Fruit fly (Drosophila melanogaster) whole organism, embryonic: ENCODE results near the gene Scr.
A peak's percentile ranks its signal among the peaks of the same experiment; 100 is the strongest.

Experiments used
- CG12299 ChIP-seq: fragments of 200-800 bp; sonication (Bioruptor generic); optimal IDR thresholded peaks from 2 replicates; lab custom pipeline; 2018; ENCODE audit warnings: missing biosample characterization, mild to moderate bottlenecking, missing genetic modification characterization
- CG12659 ChIP-seq: fragments of 200-800 bp; sonication (Bioruptor generic); optimal IDR thresholded peaks from 3 replicates; lab custom pipeline; 2017; ENCODE audit warnings: mild to moderate bottlenecking, missing biosample characterization, missing genetic modification reagents, missing genetic modification characterization
- CG12769 ChIP-seq: fragments of 200-800 bp; sonication (Bioruptor generic); optimal IDR thresholded peaks from 2 replicates; lab custom pipeline; 2019; ENCODE audit warnings: missing biosample characterization, mild to moderate bottlenecking, missing genetic modification characterization, moderate library complexity
- CG15601 ChIP-seq: fragments of 200-800 bp; sonication (Bioruptor generic); optimal IDR thresholded peaks from 3 replicates; lab custom pipeline; 2019; ENCODE audit warnings: missing biosample characterization, mild to moderate bottlenecking, missing genetic modification characterization, moderate library complexity
- CG1602 ChIP-seq: fragments of 200-800 bp; sonication (Bioruptor generic); optimal IDR thresholded peaks from 3 replicates; lab custom pipeline; 2016; ENCODE audit warnings: missing biosample characterization, missing genetic modification characterization
- CG18011 ChIP-seq: fragments of 200-800 bp; sonication (Bioruptor generic); optimal IDR thresholded peaks from 2 replicates; lab custom pipeline; 2017; ENCODE audit warnings: missing biosample characterization, missing genetic modification characterization, mild to moderate bottlenecking, moderate library complexity, missing genotype
- CG2116 ChIP-seq: fragments of 200-800 bp; sonication (Bioruptor generic); optimal IDR thresholded peaks from 3 replicates; lab custom pipeline; 2018; ENCODE audit warnings: missing biosample characterization, mild to moderate bottlenecking, missing genetic modification characterization
- CG2129 ChIP-seq: fragments of 200-800 bp; sonication (Bioruptor generic); IDR thresholded peaks from 2 replicates; pipeline ENCODE4 v1.3.6; 2022; ENCODE audit warnings: missing biosample characterization, missing genetic modification characterization; ENCODE audit not compliant: partially characterized antibody
- CG2199 ChIP-seq: fragments of 200-800 bp; sonication (Bioruptor generic); IDR thresholded peaks from 3 replicates; pipeline ENCODE4 v1.3.6; 2022; ENCODE audit warnings: missing biosample characterization, missing genetic modification characterization
- CG2712 ChIP-seq: fragments of 200-800 bp; optimal IDR thresholded peaks from 3 replicates; lab custom pipeline; 2019; ENCODE audit warnings: missing biosample characterization, mild to moderate bottlenecking, missing genetic modification characterization, moderate library complexity
- CG3065 ChIP-seq: fragments of 200-800 bp; sonication (Bioruptor generic); optimal IDR thresholded peaks from 2 replicates; lab custom pipeline; 2016; ENCODE audit warnings: missing biosample characterization, missing genetic modification characterization
- CG31365 ChIP-seq: fragments of 200-800 bp; sonication (Bioruptor generic); optimal IDR thresholded peaks from 2 replicates; lab custom pipeline; 2018; ENCODE audit warnings: missing biosample characterization, mild to moderate bottlenecking, missing genetic modification characterization
- CG4854 ChIP-seq: fragments of 200-800 bp; sonication (Bioruptor generic); optimal IDR thresholded peaks from 2 replicates; lab custom pipeline; 2016; ENCODE audit warnings: missing biosample characterization, missing genetic modification characterization, inconsistent platforms
- CG5180 ChIP-seq: fragments of 200-800 bp; sonication (Bioruptor generic); optimal IDR thresholded peaks from 3 replicates; lab custom pipeline; 2017; ENCODE audit warnings: missing biosample characterization, missing genetic modification characterization, mild to moderate bottlenecking, moderate library complexity, missing genetic modification reagents
- CG6689 ChIP-seq: fragments of 200-800 bp; sonication (Bioruptor generic); IDR thresholded peaks from 2 replicates; pipeline ENCODE4 v1.3.6; 2022; ENCODE audit warnings: missing biosample characterization, missing genetic modification characterization
- CG6854 ChIP-seq: fragments of 200-800 bp; sonication (Bioruptor generic); optimal IDR thresholded peaks from 3 replicates; lab custom pipeline; 2017; ENCODE audit warnings: missing biosample characterization, mild to moderate bottlenecking, missing genetic modification characterization
- CG8290 ChIP-seq, 3 experiments: fragments of 200-800 bp; sonication (Bioruptor generic); optimal IDR thresholded peaks; 2 replicates each; lab custom pipeline; 2016 to 2019; ENCODE audit warnings: missing biosample characterization in 3 of 3, missing genetic modification characterization in 3 of 3, mild to moderate bottlenecking in 2 of 3, moderate library complexity in 1 of 3
- CG9932 ChIP-seq: fragments of 200-800 bp; sonication (Bioruptor generic); IDR thresholded peaks from 2 replicates; pipeline ENCODE4 v1.3.6; 2022; ENCODE audit warnings: missing biosample characterization, missing genetic modification characterization
- CTCF ChIP-seq: fragments of 200-800 bp; sonication (Bioruptor generic); optimal IDR thresholded peaks from 2 replicates; lab custom pipeline; 2017; ENCODE audit warnings: missing biosample characterization, mild to moderate bottlenecking, missing genetic modification characterization, moderate library complexity
- CoRest ChIP-seq: fragments of 200-800 bp; sonication (Bioruptor generic); optimal IDR thresholded peaks from 3 replicates; lab custom pipeline; 2018; ENCODE audit warnings: missing biosample characterization, mild to moderate bottlenecking, missing genetic modification characterization, moderate library complexity
- Dfd ChIP-seq, 2 experiments: fragments of >200 bp; optimal IDR thresholded peaks; 2 replicates each; lab custom pipeline; 2017; ENCODE audit warnings: missing biosample characterization in 2 of 2, missing genetic modification characterization in 2 of 2
- Ets65A ChIP-seq: fragments of 200-800 bp; sonication (Bioruptor generic); peaks from one replicate; lab custom pipeline; 2016; ENCODE audit warnings: missing biosample characterization, missing genetic modification characterization
- Gug ChIP-seq: fragments of 200-800 bp; sonication (Bioruptor generic); IDR thresholded peaks from 4 replicates; pipeline ENCODE4 v1.3.6; 2022; ENCODE audit warnings: missing biosample characterization, missing genetic modification characterization
- Hey ChIP-seq: fragments of 200-800 bp; sonication (Bioruptor generic); optimal IDR thresholded peaks from 3 replicates; lab custom pipeline; 2018; ENCODE audit warnings: missing biosample characterization, mild to moderate bottlenecking, missing genetic modification characterization
- HmgD ChIP-seq: fragments of 200-800 bp; sonication (Bioruptor generic); optimal IDR thresholded peaks from 3 replicates; lab custom pipeline; 2016; ENCODE audit warnings: missing biosample characterization, missing genetic modification characterization
- Jarid2 ChIP-seq: fragments of 200-800 bp; sonication (Bioruptor generic); optimal IDR thresholded peaks from 3 replicates; lab custom pipeline; 2017; ENCODE audit warnings: mild to moderate bottlenecking, missing biosample characterization, missing genetic modification reagents, missing genetic modification characterization
- Meics ChIP-seq: fragments of 200-800 bp; sonication (Bioruptor generic); optimal IDR thresholded peaks from 2 replicates; lab custom pipeline; 2017; ENCODE audit warnings: missing biosample characterization, mild to moderate bottlenecking, missing genetic modification characterization
- Myb ChIP-seq: fragments of 200-800 bp; sonication (Bioruptor generic); optimal IDR thresholded peaks from 2 replicates; lab custom pipeline; 2016; ENCODE audit warnings: missing biosample characterization, missing genetic modification characterization
- Neu2 ChIP-seq: fragments of 200-800 bp; sonication (Bioruptor generic); optimal IDR thresholded peaks from 3 replicates; lab custom pipeline; 2016; ENCODE audit warnings: missing biosample characterization, missing genetic modification characterization, borderline replicate concordance
- NfI ChIP-seq: fragments of 200-800 bp; sonication (Bioruptor generic); optimal IDR thresholded peaks from 3 replicates; lab custom pipeline; 2018; ENCODE audit warnings: missing biosample characterization, mild to moderate bottlenecking, missing genetic modification characterization, moderate library complexity
- ap ChIP-seq: fragments of 200-800 bp; sonication (Bioruptor generic); IDR thresholded peaks from 2 replicates; pipeline ENCODE4 v1.3.6; 2022; ENCODE audit warnings: missing biosample characterization, missing genetic modification characterization
- ara ChIP-seq: fragments of 200-800 bp; sonication (Bioruptor generic); IDR thresholded peaks from 2 replicates; pipeline ENCODE4 v1.3.6; 2022; ENCODE audit warnings: missing biosample characterization, missing genetic modification characterization
- ato ChIP-seq: fragments of 200-800 bp; sonication (Bioruptor generic); IDR thresholded peaks from 2 replicates; pipeline ENCODE4 v1.3.6; 2022; ENCODE audit warnings: missing biosample characterization, missing genetic modification characterization; ENCODE audit not compliant: partially characterized antibody
- cad ChIP-seq: fragments of >200 bp; optimal IDR thresholded peaks from 2 replicates; lab custom pipeline; 2017; ENCODE audit warnings: missing biosample characterization, missing genetic modification characterization
- chif ChIP-seq, 2 experiments: fragments of 200-800 bp; sonication (Bioruptor generic); optimal IDR thresholded peaks; 3 replicates each; lab custom pipeline; 2016; ENCODE audit warnings: missing biosample characterization in 2 of 2, missing genetic modification characterization in 2 of 2
- chn ChIP-seq: fragments of 200-800 bp; sonication (Bioruptor generic); optimal IDR thresholded peaks from 2 replicates; lab custom pipeline; 2016; ENCODE audit warnings: missing biosample characterization, missing genetic modification characterization
- da ChIP-seq: fragments of 200-800 bp; sonication (Bioruptor generic); optimal IDR thresholded peaks from 2 replicates; lab custom pipeline; 2016; ENCODE audit warnings: missing biosample characterization, missing genetic modification characterization
- dpn ChIP-seq, 2 experiments: fragments of 200-800 bp; sonication (Bioruptor generic); optimal IDR thresholded peaks; 3 replicates each; lab custom pipeline; 2016; ENCODE audit warnings: missing biosample characterization in 2 of 2, missing genetic modification characterization in 2 of 2
- ems ChIP-seq: fragments of 200-800 bp; sonication (Bioruptor generic); optimal IDR thresholded peaks from 3 replicates; lab custom pipeline; 2016; ENCODE audit warnings: missing biosample characterization, missing genetic modification characterization
- en ChIP-seq: fragments of 200-800 bp; sonication (Bioruptor generic); optimal IDR thresholded peaks from 2 replicates; lab custom pipeline; 2016; ENCODE audit warnings: missing biosample characterization, missing genetic modification characterization
- hth ChIP-seq: fragments of >200 bp; optimal IDR thresholded peaks from 2 replicates; lab custom pipeline; 2017; ENCODE audit warnings: inconsistent platforms
- jing ChIP-seq: fragments of 200-800 bp; sonication (Bioruptor generic); optimal IDR thresholded peaks from 2 replicates; lab custom pipeline; 2018; ENCODE audit warnings: missing biosample characterization, mild to moderate bottlenecking, missing genetic modification characterization
- mld ChIP-seq: fragments of 200-800 bp; sonication (Bioruptor generic); IDR thresholded peaks from 3 replicates; pipeline ENCODE4 v1.3.6; 2022; ENCODE audit warnings: missing biosample characterization, missing genetic modification characterization; ENCODE audit not compliant: partially characterized antibody
- nmo ChIP-seq: fragments of 200-800 bp; sonication (Bioruptor generic); optimal IDR thresholded peaks from 2 replicates; lab custom pipeline; 2018; ENCODE audit warnings: missing biosample characterization, mild to moderate bottlenecking, missing genetic modification characterization, moderate library complexity
- odd ChIP-seq: fragments of 200-800 bp; sonication (Bioruptor generic); optimal IDR thresholded peaks from 2 replicates; lab custom pipeline; 2017; ENCODE audit warnings: missing biosample characterization, mild to moderate bottlenecking, missing genetic modification characterization
- prd ChIP-seq, 3 experiments: fragments of >200 bp in 2 of 3; fragments of 200-800 bp in 1 of 3; sonication (Bioruptor generic) in 1 of 3; optimal IDR thresholded peaks in 2 of 3; IDR thresholded peaks in 1 of 3; 2 replicates in 2 of 3; 3 replicates in 1 of 3; pipeline versions ENCODE4 v1.3.6 to Lab custom; 2017 to 2022; ENCODE audit warnings: missing biosample characterization in 1 of 3, missing genetic modification characterization in 1 of 3
- sens ChIP-seq: fragments of 200-800 bp; sonication (Bioruptor generic); peaks from one replicate; lab custom pipeline; 2016; ENCODE audit warnings: missing biosample characterization, missing genetic modification characterization
- ssp ChIP-seq: fragments of 200-800 bp; sonication (Bioruptor generic); IDR thresholded peaks from 2 replicates; pipeline ENCODE4 v1.3.6; 2022; ENCODE audit warnings: missing biosample characterization, missing genetic modification characterization
- tin ChIP-seq: fragments of 200-800 bp; sonication (Bioruptor generic); optimal IDR thresholded peaks from 3 replicates; lab custom pipeline; 2016; ENCODE audit warnings: missing biosample characterization, missing genetic modification characterization

Scr gene

DNA sequence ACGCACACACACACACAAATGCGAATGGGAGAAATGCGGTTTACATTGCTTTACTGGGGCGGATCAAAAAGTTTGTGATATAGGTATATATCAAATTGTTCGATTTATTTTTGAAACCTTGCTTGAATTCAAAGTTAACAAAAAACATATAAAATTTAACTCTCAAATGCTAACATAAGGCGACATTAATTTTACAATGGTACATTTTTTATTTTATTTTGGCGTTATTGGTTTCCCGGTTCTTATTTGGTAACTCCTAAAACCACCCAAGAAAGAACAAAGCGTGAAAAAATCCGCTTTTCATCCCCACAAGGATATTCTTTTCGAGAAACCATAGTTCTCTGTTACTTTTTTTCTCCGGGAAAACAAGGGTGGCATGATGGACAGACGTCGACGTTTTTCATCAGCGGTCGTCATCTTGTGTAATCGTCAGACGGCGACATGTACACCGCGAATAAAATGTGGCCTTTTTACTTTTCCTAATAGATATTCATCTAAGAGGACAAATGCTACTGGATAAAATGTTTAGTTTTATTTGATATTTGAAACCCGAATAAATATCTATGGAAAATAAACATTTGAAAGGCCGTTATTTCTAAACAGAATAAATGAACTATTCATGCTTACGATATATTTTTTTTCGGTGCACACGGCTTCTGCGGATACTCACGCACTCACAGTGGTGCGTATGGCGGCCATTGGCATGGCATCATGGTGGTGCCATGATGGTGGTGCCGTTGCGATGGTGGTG lies 31.7 kb upstream of the Scr start (continued):
- TF ChIP-seq CG3065 (GFP tag; lab: Kevin White, UChicago) (peak; percentile 8), CG12769 (tag; lab: Kevin White, UChicago) (peak; percentile 9), CG12659 (GFP tag; lab: Kevin White, UChicago) (peak; percentile 45), CG15601 (peak; percentile 77), CG2116 (peak; percentile 28), CG18011 (no peak), CG6689 (GFP tag; lab: Robert Waterston, UW) (peak; percentile 70), ems (GFP tag; lab: Kevin White, UChicago) (peak; percentile 34), CG1602 (GFP tag; lab: Kevin White, UChicago) (peak; percentile 71), CG2712 (tag; lab: Kevin White, UChicago) (peak; percentile 88), en (GFP tag; lab: Kevin White, UChicago) (peak; percentile 27), Gug (GFP tag; lab: Robert Waterston, UW) (peak; percentile 28; the same call in 2 of the 4 replicates), CG5180 (no peak), jing (GFP tag; lab: Kevin White, UChicago) (peak; percentile 27)

DNA sequence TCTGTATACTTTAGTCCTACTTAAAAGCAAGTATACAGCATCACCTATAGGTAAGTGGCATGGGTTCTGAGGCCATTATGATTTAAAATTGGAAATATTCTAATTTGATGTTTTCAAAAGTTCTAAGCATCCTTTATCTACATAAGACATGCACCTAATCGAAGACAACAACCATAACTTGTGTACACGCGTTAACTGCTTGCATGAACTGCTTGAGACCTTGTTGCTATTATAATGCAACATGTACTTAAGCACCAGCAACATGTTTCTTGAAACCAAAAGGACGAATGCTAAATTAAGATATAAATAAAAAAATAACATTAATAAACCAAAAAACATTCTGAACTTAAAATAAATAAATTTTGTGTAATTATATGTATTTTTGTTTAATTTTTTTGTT lies 21.1 kb upstream of the Scr start:
- no peak for TF ChIP-seq Meics (GFP tag; lab: Kevin White, UChicago)
- no peak for TF ChIP-seq CG6854
- TF ChIP-seq ssp = no peak
- no peak for TF ChIP-seq cad (GFP tag; lab: Kevin White, UChicago)
- peak in 1 of 2 experiments; percentile 77 for TF ChIP-seq Dfd (GFP tag; optimal IDR thresholded peaks at IDR 0.05; lab: Kevin White, UChicago)
- TF ChIP-seq Neu2 (GFP tag; lab: Kevin White, UChicago) = no peak
- TF ChIP-seq nmo (GFP tag; lab: Kevin White, UChicago) = peak; percentile 19
- peak; percentile 79 for TF ChIP-seq Ets65A (GFP tag; lab: Kevin White, UChicago)
- TF ChIP-seq CG31365 (tag; lab: Kevin White, UChicago) = peak; percentile 98
- TF ChIP-seq hth (lab: Kevin White, UChicago) = no peak
- peak; percentile 33 for TF ChIP-seq CoRest (tag; lab: Kevin White, UChicago)
- peak; percentile 11 for TF ChIP-seq chn (GFP tag; lab: Kevin White, UChicago)
- TF ChIP-seq chif (GFP tag; optimal IDR thresholded peaks at IDR 0.05; lab: Kevin White, UChicago) = peak in 1 of 2 experiments; percentile 15
- no peak for TF ChIP-seq NfI
- TF ChIP-seq tin (GFP tag; lab: Kevin White, UChicago) = no peak
- TF ChIP-seq mld = no peak
- no peak for TF ChIP-seq ato (GFP tag; lab: Robert Waterston, UW)
- TF ChIP-seq CG9932 = no peak
- peak; percentile 83 for TF ChIP-seq CTCF
- peak; percentile 35 for TF ChIP-seq HmgD
- peak; percentile 50 for TF ChIP-seq CG8290 (GFP tag; optimal IDR thresholded peaks at IDR 0.05; lab: Kevin White, UChicago)
- no peak for TF ChIP-seq CG8290 (tag; optimal IDR thresholded peaks at IDR 0.05; lab: Kevin White, UChicago)
- no peak for TF ChIP-seq CG12299
- TF ChIP-seq da (GFP tag; lab: Kevin White, UChicago) = no peak
- TF ChIP-seq dpn (GFP tag; optimal IDR thresholded peaks at IDR 0.05; lab: Kevin White, UChicago) = no peak
- TF ChIP-seq prd (optimal IDR thresholded peaks at IDR 0.05; lab: Kevin White, UChicago) = no peak
- no peak for TF ChIP-seq prd (GFP tag; IDR thresholded peaks at IDR 0.05; lab: Robert Waterston, UW)
- TF ChIP-seq odd (GFP tag; lab: Kevin White, UChicago) = no peak
- TF ChIP-seq Jarid2 (GFP tag; lab: Kevin White, UChicago) = peak; percentile 12
- TF ChIP-seq ara = no peak
- no peak for TF ChIP-seq CG4854
- peak; percentile 78 for TF ChIP-seq sens (GFP tag; lab: Kevin White, UChicago)
- peak; percentile 12 for TF ChIP-seq Myb (GFP tag; lab: Kevin White, UChicago)
- no peak for TF ChIP-seq Hey
- TF ChIP-seq ap (GFP tag; lab: Robert Waterston, UW) = no peak
- peak; percentile 98 for TF ChIP-seq CG2199 (GFP tag; lab: Robert Waterston, UW)
- no peak for TF ChIP-seq CG2129 (GFP tag; lab: Robert Waterston, UW)
